Worm (Caenorhabditis elegans): Measurements from ENCODE around the gene C36A4.10.

The C36A4.10 gene

ce11 chrIII:3789688-3790371 is 41.5 kb downstream of the C36A4.10 start (continued):
- TF ChIP-seq F49E8.2 (tag; optimal IDR thresholded peaks at IDR 0.05; ENCODE audit: borderline replicate concordance) = no peak
- no peak for TF ChIP-seq spr-1 (tag; optimal IDR thresholded peaks at IDR 0.05)
- no peak for TF ChIP-seq lin-39 (tag; optimal IDR thresholded peaks at IDR 0.05)
- TF ChIP-seq ces-1 (GFP tag; optimal IDR thresholded peaks at IDR 0.05) = no peak
- peak; percentile 54 for TF ChIP-seq aha-1 (tag)
- no peak for TF ChIP-seq lim-7 (GFP tag; IDR thresholded peaks at IDR 0.05)
- TF ChIP-seq mep-1 (tag; optimal IDR thresholded peaks at IDR 0.05) = peak; percentile 34
- no peak for TF ChIP-seq hlh-11 (tag; optimal IDR thresholded peaks at IDR 0.05)
- no peak for TF ChIP-seq zag-1 (tag; optimal IDR thresholded peaks at IDR 0.05)
- TF ChIP-seq gei-8 (GFP tag; optimal IDR thresholded peaks at IDR 0.05) = no peak
- TF ChIP-seq Y75B8A.6 (GFP tag; IDR thresholded peaks at IDR 0.05) = no peak
- peak in 1 of 2 experiments; percentile 17 for TF ChIP-seq lsy-2 (tag; optimal IDR thresholded peaks at IDR 0.05)
- no peak for TF ChIP-seq set-16 (GFP tag; IDR thresholded peaks at IDR 0.05)
- no peak for TF ChIP-seq T20F7.1 (GFP tag; optimal IDR thresholded peaks at IDR 0.05)
- no peak for TF ChIP-seq lin-1 (GFP tag; IDR thresholded peaks at IDR 0.05)
- TF ChIP-seq Y48G9A.11 (GFP tag; IDR thresholded peaks at IDR 0.05) = no peak
- no peak for TF ChIP-seq mxl-2 (GFP tag; conservative IDR thresholded peaks at IDR 0.05)
- no peak for TF ChIP-seq ctbp-1 (GFP tag; IDR thresholded peaks at IDR 0.05)
- TF ChIP-seq fkh-10 (GFP tag; optimal IDR thresholded peaks at IDR 0.05) = no peak
- no peak for TF ChIP-seq egl-43 (GFP tag; IDR thresholded peaks at IDR 0.05)
- no peak for TF ChIP-seq unc-130 (GFP tag; optimal IDR thresholded peaks at IDR 0.05)
- TF ChIP-seq lir-3 (tag; optimal IDR thresholded peaks at IDR 0.05) = no peak
- TF ChIP-seq dve-1 (tag; optimal IDR thresholded peaks at IDR 0.05; ENCODE audit: insufficient read depth) = no peak
- TF ChIP-seq nhr-10 (tag; optimal IDR thresholded peaks at IDR 0.05) = no peak
- no peak for TF ChIP-seq ceh-32 (tag; optimal IDR thresholded peaks at IDR 0.05; ENCODE audit: poor library complexity)
- no peak for TF ChIP-seq jun-1 (tag; optimal IDR thresholded peaks at IDR 0.05)
- no peak for TF ChIP-seq spr-3 (GFP tag; optimal IDR thresholded peaks at IDR 0.05)
- no peak for TF ChIP-seq ZK337.2 (GFP tag; IDR thresholded peaks at IDR 0.05)
- TF ChIP-seq nhr-48 (tag; optimal IDR thresholded peaks at IDR 0.05) = peak; percentile 6
- no peak for TF ChIP-seq php-3 (GFP tag; IDR thresholded peaks at IDR 0.05)
- TF ChIP-seq nhr-102 (tag; optimal IDR thresholded peaks at IDR 0.05) = no peak
- peak; percentile 12 for TF ChIP-seq mes-2 (tag; optimal IDR thresholded peaks at IDR 0.05; ENCODE audit: poor library complexity, severe bottlenecking)
- TF ChIP-seq lin-29 (GFP tag; IDR thresholded peaks at IDR 0.05) = no peak
- no peak for TF ChIP-seq hmg-1.1 (GFP tag; IDR thresholded peaks at IDR 0.05)
- TF ChIP-seq pqm-1 (tag; optimal IDR thresholded peaks at IDR 0.05) = no peak
- no peak for TF ChIP-seq nhr-41 (GFP tag; IDR thresholded peaks at IDR 0.05)
- TF ChIP-seq mdt-29 (GFP tag; IDR thresholded peaks at IDR 0.05) = no peak
- TF ChIP-seq nhr-28 (tag; optimal IDR thresholded peaks at IDR 0.05) = no peak
- no peak for TF ChIP-seq ceh-28 (tag; optimal IDR thresholded peaks at IDR 0.05)
- TF ChIP-seq nhr-25 (tag; optimal IDR thresholded peaks at IDR 0.05; ENCODE audit: borderline replicate concordance, insufficient read depth) = no peak
- TF ChIP-seq aly-2 (tag; optimal IDR thresholded peaks at IDR 0.05) = peak; percentile 10
- TF ChIP-seq madf-9 (GFP tag; conservative IDR thresholded peaks at IDR 0.05) = no peak
- TF ChIP-seq ceh-62 (tag; optimal IDR thresholded peaks at IDR 0.05) = no peak
- TF ChIP-seq cey-2 (tag; optimal IDR thresholded peaks at IDR 0.05; ENCODE audit: borderline replicate concordance, insufficient read depth) = no peak
